Worm (Caenorhabditis elegans): ENCODE data around the gene Y97E10AR.1.

Y97E10AR.1 gene

DNA sequence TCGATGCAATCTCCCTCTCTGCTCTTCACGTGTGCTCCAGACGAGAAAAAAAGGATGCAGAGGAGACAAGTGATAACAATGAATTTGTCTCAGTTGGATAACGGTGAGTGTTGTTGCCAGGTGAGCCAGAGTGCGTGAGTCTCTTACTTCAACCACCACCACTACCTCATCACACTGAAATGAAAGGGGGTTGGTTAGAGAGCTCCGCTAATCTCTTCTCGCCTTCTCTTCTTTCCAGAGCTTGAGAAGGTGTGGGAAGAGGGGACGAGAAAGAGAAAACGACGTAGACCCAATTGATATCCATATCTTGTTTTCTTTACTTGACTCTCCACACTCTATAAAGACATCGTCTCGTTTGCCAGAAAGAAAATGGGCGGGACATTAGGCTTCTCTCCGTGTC lies 29.9 kb upstream of the Y97E10AR.1 start:
- TF ChIP-seq zfh-2 (GFP tag; conservative IDR thresholded peaks at IDR 0.05) (no peak), ets-4 (GFP tag; optimal IDR thresholded peaks at IDR 0.05) (no peak), C06A6.2 (GFP tag; conservative IDR thresholded peaks at IDR 0.05) (no peak), nfyb-1 (GFP tag; IDR thresholded peaks at IDR 0.05) (no peak), lin-54 (GFP tag; optimal IDR thresholded peaks at IDR 0.05) (no peak), Y95B8A.8 (GFP tag; IDR thresholded peaks at IDR 0.05) (no peak), hmg-20 (GFP tag; IDR thresholded peaks at IDR 0.05) (no peak), ceh-91 (GFP tag; IDR thresholded peaks at IDR 0.05) (no peak), F52B5.7 (tag; optimal IDR thresholded peaks at IDR 0.05) (no peak)

DNA sequence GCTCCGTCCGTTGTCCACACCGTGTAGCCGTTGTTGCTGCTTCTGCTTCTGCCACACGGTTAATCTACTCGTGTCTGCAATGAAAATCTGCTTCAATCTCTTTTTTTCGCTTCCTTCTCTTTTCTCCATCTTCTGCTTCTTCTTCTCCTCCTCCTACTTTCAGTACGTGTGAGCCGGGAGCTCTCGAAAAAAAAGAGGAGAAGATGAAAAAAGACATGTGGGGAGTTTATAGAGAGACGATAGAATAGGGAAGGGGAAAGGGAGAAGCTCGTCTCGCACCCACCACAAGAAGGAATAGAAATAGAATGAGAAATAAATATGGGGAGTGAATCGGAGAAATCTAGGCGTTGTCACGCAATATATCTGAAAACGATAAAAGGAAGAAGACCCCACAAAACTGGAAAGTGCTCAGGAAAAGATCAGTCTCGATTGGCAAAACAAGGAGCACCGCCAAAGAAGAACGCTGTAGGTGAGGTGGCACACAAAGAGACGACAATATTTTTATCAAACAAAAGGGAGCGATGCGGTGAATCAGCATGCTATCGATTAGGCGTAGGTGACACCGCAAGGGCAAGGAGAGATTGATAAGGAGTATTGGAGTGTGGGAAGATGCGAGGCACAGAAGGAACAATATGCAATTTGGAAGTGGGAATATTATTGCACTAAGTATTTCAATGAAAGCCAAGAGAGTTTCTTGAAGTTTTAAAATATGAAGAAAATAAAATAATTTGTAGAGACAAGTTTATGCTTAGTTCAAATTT lies 23.4 kb upstream of the Y97E10AR.1 start, which contains the start of gene let-413:
let-413 (minus strand) TSS at position 76 of the 761 bp plus-strand sequence.
- TF ChIP-seq madf-10 (tag; optimal IDR thresholded peaks at IDR 0.05) (no peak), sptf-2 (GFP tag; optimal IDR thresholded peaks at IDR 0.05) (no peak), zfh-2 (GFP tag; conservative IDR thresholded peaks at IDR 0.05) (peak; percentile 15), nhr-80 (tag; optimal IDR thresholded peaks at IDR 0.05) (peak; percentile 70)

ce11 chrV:7978798-7979197 lies 22.5 kb upstream of the Y97E10AR.1 start:
- TF ChIP-seq F33H1.4 (GFP tag; IDR thresholded peaks at IDR 0.05) = no peak
- TF ChIP-seq pha-4 (tag; optimal IDR thresholded peaks at IDR 0.05) = no peak
- TF ChIP-seq ceh-27 (GFP tag; optimal IDR thresholded peaks at IDR 0.05) = peak; percentile 49
- TF ChIP-seq mcd-1 (GFP tag; IDR thresholded peaks at IDR 0.05) = 0 out of 2 replicates have a peak, but pooled peaks have one; percentile 22
- no peak for TF ChIP-seq egl-18 (GFP tag; IDR thresholded peaks at IDR 0.05)
- TF ChIP-seq nhr-27 (tag; optimal IDR thresholded peaks at IDR 0.05) = no peak
- peak; percentile 44 for TF ChIP-seq nhr-80 (tag; optimal IDR thresholded peaks at IDR 0.05)
- peak; percentile 44; the same call in 1 of the 2 replicates for TF ChIP-seq dox-1 (GFP tag; IDR thresholded peaks at IDR 0.05)
- no peak for TF ChIP-seq cebp-1 (GFP tag; IDR thresholded peaks at IDR 0.05)
- peak; percentile 44 for TF ChIP-seq cebp-1 (tag; optimal IDR thresholded peaks at IDR 0.05)
- peak; percentile 44; the same call in 1 of the 2 replicates for TF ChIP-seq hmg-1.2 (GFP tag; IDR thresholded peaks at IDR 0.05)
- peak; percentile 62 for TF ChIP-seq attf-5 (GFP tag; optimal IDR thresholded peaks at IDR 0.05)
- no peak for TF ChIP-seq unc-130 (GFP tag; optimal IDR thresholded peaks at IDR 0.05)
- no peak for TF ChIP-seq snpc-4 (GFP tag; optimal IDR thresholded peaks at IDR 0.05)
- peak in 2 of 4 experiments; percentile 14 to 22 for TF ChIP-seq snpc-4 (tag; optimal IDR thresholded peaks at IDR 0.05)
- TF ChIP-seq let-607 (tag; optimal IDR thresholded peaks at IDR 0.05) = no peak
- no peak for TF ChIP-seq cebp-2 (GFP tag; IDR thresholded peaks at IDR 0.05)

- no peak for TF ChIP-seq madf-10 (tag; optimal IDR thresholded peaks at IDR 0.05)
- TF ChIP-seq cebp-1 (GFP tag; IDR thresholded peaks at IDR 0.05) = no peak
- TF ChIP-seq cebp-1 (tag; optimal IDR thresholded peaks at IDR 0.05) = peak; percentile 25
- TF ChIP-seq rcor-1 (GFP tag; IDR thresholded peaks at IDR 0.05) = no peak
- no peak for TF ChIP-seq lin-40 (tag; optimal IDR thresholded peaks at IDR 0.05)
- TF ChIP-seq zfh-2 (GFP tag; conservative IDR thresholded peaks at IDR 0.05) = peak; percentile 56
- TF ChIP-seq F37B4.10 (GFP tag; IDR thresholded peaks at IDR 0.05) = no peak
- TF ChIP-seq somi-1 (GFP tag; optimal IDR thresholded peaks at IDR 0.05) = peak; percentile 20
- TF ChIP-seq K12H6.12 (tag; optimal IDR thresholded peaks at IDR 0.05) = peak; percentile 10
These were observed 20.8 kb upstream of the Y97E10AR.1 start for ce11 chrV:7980370-7980987.

All from whole organism, young adult.